Worm (Caenorhabditis elegans) whole organism, L4 larva: ENCODE results near the gene F39G3.4.
"Not testable (repeated sequence)": the region's sequence is repeated elsewhere in the genome, so short reads cannot be mapped to it uniquely, and the experiment has no call there.

Experiments
- R02D3.7 ChIP-seq: fragments of 150-350 bp; sonication (generic microtip); optimal IDR thresholded peaks from 3 replicates; lab custom pipeline; 2014; ENCODE audit warnings: missing biosample characterization, missing genetic modification characterization
- ZK546.5 ChIP-seq, 2 experiments: sonication (generic microtip); optimal IDR thresholded peaks; 2 replicates each; lab custom pipeline; 2017; ENCODE audit warnings: missing biosample characterization in 2 of 2, missing genetic modification characterization in 2 of 2
- ceh-28 ChIP-seq: fragments of 150-350 bp; optimal IDR thresholded peaks from 2 replicates; lab custom pipeline; 2014; ENCODE audit warnings: missing biosample characterization, missing genetic modification reagents, missing genetic modification characterization
- nhr-25 ChIP-seq: sonication (generic microtip); optimal IDR thresholded peaks from 2 replicates; lab custom pipeline; 2017; ENCODE audit warnings: missing genetic modification characterization, mild to moderate bottlenecking, missing compliant biosample characterization, antibody characterized with exemption, moderate library complexity, borderline replicate concordance; ENCODE audit not compliant: insufficient read depth
- unc-39 ChIP-seq: sonication (generic microtip); optimal IDR thresholded peaks from 2 replicates; lab custom pipeline; 2017; ENCODE audit warnings: missing biosample characterization, missing genetic modification characterization

DNA sequence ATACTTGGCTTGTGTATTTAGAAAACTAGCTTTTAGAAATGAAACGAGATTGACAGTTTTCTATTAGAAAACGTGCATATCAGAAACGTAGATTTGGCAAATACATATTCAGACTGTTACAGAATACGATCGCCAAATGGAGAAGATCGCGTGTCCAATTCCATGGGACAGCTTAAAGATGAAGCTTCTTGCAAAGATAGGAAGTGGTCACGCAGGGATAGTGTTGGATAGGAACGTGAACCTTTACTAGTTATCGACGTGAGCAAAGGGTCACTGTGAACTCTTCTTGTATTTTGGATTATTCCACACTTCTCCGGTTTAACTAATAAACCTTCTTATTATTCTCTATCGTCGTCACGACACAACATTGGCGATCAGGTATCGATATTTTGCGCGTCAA lies 36.1 kb downstream of the F39G3.4 start, which contains the start of gene bgnt-1.4:
- not testable (repeated sequence) for TF ChIP-seq unc-39 (tag; lab: Kevin White, UChicago); ZK546.5 (tag; optimal IDR thresholded peaks at IDR 0.05; lab: Kevin White, UChicago); nhr-25; ceh-28 (tag; lab: Kevin White, UChicago); R02D3.7 (tag; lab: Kevin White, UChicago)
